Worm (Caenorhabditis elegans) whole organism, L4 larva: ENCODE results near the gene B0250.18.

Experiments used
- D1046.2 ChIP-seq: fragments of 200-800 bp; sonication (Bioruptor generic); IDR thresholded peaks from 2 replicates; pipeline ENCODE4 v1.3.6; 2022; ENCODE audit warnings: missing genetic modification characterization, missing compliant biosample characterization
- F26F4.8 ChIP-seq: fragments of 200-800 bp; sonication (Bioruptor generic); conservative IDR thresholded peaks from 2 replicates; pipeline ENCODE4 v1.3.6; 2022; ENCODE audit warnings: missing genetic modification characterization, missing compliant biosample characterization
- F44E2.7 ChIP-seq: fragments of 200-800 bp; sonication (Bioruptor generic); IDR thresholded peaks from 2 replicates; pipeline ENCODE4 v2.1.2; 2022; ENCODE audit warnings: missing genetic modification characterization, missing compliant biosample characterization
- F49E8.2 ChIP-seq: sonication (generic microtip); optimal IDR thresholded peaks from 2 replicates; lab custom pipeline; 2016; ENCODE audit warnings: missing compliant biosample characterization, mild to moderate bottlenecking, missing genetic modification characterization, borderline replicate concordance
- R02D3.7 ChIP-seq: fragments of 150-350 bp; sonication (generic microtip); optimal IDR thresholded peaks from 3 replicates; lab custom pipeline; 2014; ENCODE audit warnings: missing biosample characterization, missing genetic modification characterization
- aha-1 ChIP-seq: fragments of 150-350 bp; peaks from one replicate; lab custom pipeline; 2014; ENCODE audit warnings: missing biosample characterization, missing genetic modification characterization
- arid-1 ChIP-seq: fragments of 200-800 bp; sonication (Bioruptor generic); conservative IDR thresholded peaks from 2 replicates; pipeline ENCODE4 v1.3.6; 2022; ENCODE audit warnings: missing genetic modification reagents, missing genetic modification characterization, missing compliant biosample characterization
- ceh-20 ChIP-seq: fragments of 200-800 bp; sonication (Bioruptor generic); IDR thresholded peaks from 2 replicates; pipeline ENCODE4 v1.3.6; 2022; ENCODE audit warnings: missing genetic modification reagents, missing genetic modification characterization, missing compliant biosample characterization
- ceh-62 ChIP-seq: sonication (generic microtip); optimal IDR thresholded peaks from 2 replicates; lab custom pipeline; 2017; ENCODE audit warnings: missing biosample characterization, missing genetic modification characterization
- cey-2 ChIP-seq: sonication (generic microtip); optimal IDR thresholded peaks from 3 replicates; lab custom pipeline; 2017; ENCODE audit warnings: missing genetic modification characterization, mild to moderate bottlenecking, missing compliant biosample characterization, antibody characterized with exemption, borderline replicate concordance; ENCODE audit not compliant: insufficient read depth
- dve-1 ChIP-seq: sonication (generic microtip); optimal IDR thresholded peaks from 2 replicates; lab custom pipeline; 2017; ENCODE audit warnings: antibody characterized with exemption, mild to moderate bottlenecking, missing genetic modification characterization, missing compliant biosample characterization; ENCODE audit not compliant: insufficient read depth
- hif-1 ChIP-seq, 2 experiments: sonication (generic microtip); optimal IDR thresholded peaks; 2 replicates each; lab custom pipeline; 2016 to 2017; ENCODE audit warnings: missing compliant biosample characterization in 2 of 2, missing genetic modification characterization in 2 of 2, missing genetic modification reagents in 2 of 2, missing genotype in 2 of 2, mild to moderate bottlenecking in 1 of 2
- hlh-11 ChIP-seq: fragments of 200-800 bp; sonication (Bioruptor generic); optimal IDR thresholded peaks from 2 replicates; lab custom pipeline; 2018; ENCODE audit warnings: mild to moderate bottlenecking, missing genetic modification characterization, missing compliant biosample characterization
- lin-1 ChIP-seq: fragments of 200-800 bp; sonication (Bioruptor generic); IDR thresholded peaks from 2 replicates; pipeline ENCODE4 v1.3.6; 2022; ENCODE audit warnings: missing genetic modification reagents, missing genetic modification characterization, missing compliant biosample characterization
- lsy-2 ChIP-seq, 2 experiments: fragments of 150-350 bp in 1 of 2; sonication (generic microtip) in 1 of 2; optimal IDR thresholded peaks; 2 replicates each; lab custom pipeline; 2014 to 2017; ENCODE audit warnings: missing biosample characterization in 2 of 2, missing genetic modification characterization in 2 of 2
- madf-5 ChIP-seq, 2 experiments: fragments of 200-800 bp; sonication (Bioruptor generic); IDR thresholded peaks; 2 replicates each; pipeline ENCODE4 v1.3.6; 2022; ENCODE audit warnings: missing compliant biosample characterization in 2 of 2, missing genetic modification characterization in 2 of 2
- madf-9 ChIP-seq: fragments of 200-800 bp; sonication (Bioruptor generic); conservative IDR thresholded peaks from 2 replicates; pipeline ENCODE4 v1.3.6; 2022; ENCODE audit warnings: missing genetic modification reagents, missing genetic modification characterization, missing compliant biosample characterization
- mdl-1 ChIP-seq, 2 experiments: fragments of 150-350 bp in 1 of 2; sonication (generic microtip) in 1 of 2; optimal IDR thresholded peaks; 2 replicates each; lab custom pipeline; 2014 to 2017; ENCODE audit warnings: missing biosample characterization in 2 of 2, missing genetic modification characterization in 2 of 2
- nhr-111 ChIP-seq: fragments of 200-800 bp; sonication (Bioruptor generic); optimal IDR thresholded peaks from 2 replicates; lab custom pipeline; 2018; ENCODE audit warnings: mild to moderate bottlenecking, missing genetic modification characterization, missing compliant biosample characterization
- pha-4 ChIP-seq, 2 experiments: fragments of 150-350 bp in 1 of 2; fragments of 200-800 bp in 1 of 2; sonication (Bioruptor generic) in 1 of 2; IDR thresholded peaks in 1 of 2; optimal IDR thresholded peaks in 1 of 2; 2 replicates each; pipeline versions ENCODE4 v1.3.6 to Lab custom; 2014 to 2022; ENCODE audit warnings: missing genetic modification characterization in 2 of 2, missing genetic modification reagents in 2 of 2, missing biosample characterization in 1 of 2, missing compliant biosample characterization in 1 of 2
- snpc-1.2 ChIP-seq: fragments of 200-800 bp; sonication (Bioruptor generic); IDR thresholded peaks from 2 replicates; pipeline ENCODE4 v1.3.6; 2022; ENCODE audit warnings: missing genetic modification reagents, missing genetic modification characterization, missing compliant biosample characterization
- tra-1 ChIP-seq: fragments of 200-800 bp; sonication (Bioruptor generic); IDR thresholded peaks from 2 replicates; pipeline ENCODE4 v1.3.6; 2022; ENCODE audit warnings: missing genetic modification reagents, missing genetic modification characterization, missing compliant biosample characterization
- unc-130 ChIP-seq: sonication (generic microtip); optimal IDR thresholded peaks from 2 replicates; lab custom pipeline; 2016; ENCODE audit warnings: missing genetic modification reagents, missing genetic modification characterization, missing compliant biosample characterization
- unc-62 ChIP-seq, 3 experiments: fragments of 150-350 bp in 1 of 3; sonication (generic microtip); optimal IDR thresholded peaks in 2 of 3; peaks in 1 of 3; 1 replicate in 1 of 3; 2 replicates in 2 of 3; lab custom pipeline; 2014 to 2017; ENCODE audit warnings: missing biosample characterization in 3 of 3, missing genetic modification characterization in 3 of 3, missing genetic modification reagents in 3 of 3, missing genotype in 1 of 3
- zag-1 ChIP-seq: fragments of 150-350 bp; optimal IDR thresholded peaks from 2 replicates; lab custom pipeline; 2014; ENCODE audit warnings: missing biosample characterization, missing genetic modification characterization
- zfp-3 ChIP-seq: fragments of 200-800 bp; sonication (Bioruptor generic); conservative IDR thresholded peaks from 2 replicates; pipeline ENCODE4 v1.3.6; 2022; ENCODE audit warnings: missing genetic modification reagents, missing genetic modification characterization, missing compliant biosample characterization
- ztf-11 ChIP-seq: fragments of 150-350 bp; optimal IDR thresholded peaks from 2 replicates; lab custom pipeline; 2014; ENCODE audit warnings: missing biosample characterization, missing genetic modification characterization

Gene B0250.18

ce11 chrV:20479013-20479739 is 18.5 kb upstream of the B0250.18 start, which contains the start of the genes calf-1 and rpl-2 (continued):
- TF ChIP-seq snpc-1.2 (GFP tag; lab: Robert Waterston, UW) (no peak), ceh-20 (GFP tag; lab: Robert Waterston, UW) (no peak), hif-1 (tag; optimal IDR thresholded peaks at IDR 0.05; lab: Kevin White, UChicago) (peak in 1 of 2 experiments; percentile 43), nhr-111 (GFP tag; lab: Kevin White, UChicago) (no peak)
- TF ChIP-seq, all 104 proteins: peak for 19

ce11 chrV:20476981-20477380 is 16.3 kb upstream of the B0250.18 start:
- TF ChIP-seq lsy-2 (tag; optimal IDR thresholded peaks at IDR 0.05; lab: Kevin White, UChicago) (peak in 1 of 2 experiments; percentile 50), tra-1 (GFP tag; lab: Robert Waterston, UW) (no peak)

DNA sequence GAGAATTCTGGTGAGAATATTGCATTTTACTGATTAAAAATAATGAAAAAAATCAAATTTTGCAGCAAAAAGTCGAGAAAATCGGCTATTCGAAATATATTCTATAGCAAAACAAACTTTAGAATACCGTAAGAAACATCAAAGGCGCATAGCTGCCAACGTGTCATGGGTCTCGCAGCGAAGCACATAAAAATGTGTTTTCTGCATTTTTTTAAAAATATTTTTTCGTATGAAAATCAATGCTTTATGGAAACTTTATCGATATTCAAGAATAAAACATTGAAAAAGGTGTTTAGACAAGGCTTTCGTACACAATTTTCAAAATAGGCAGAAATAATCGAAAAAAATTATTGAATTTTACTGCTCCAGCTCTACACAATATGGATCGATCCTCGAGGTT is 15.8 kb upstream of the B0250.18 start:
- TF ChIP-seq pha-4 (GFP tag; IDR thresholded peaks at IDR 0.05; lab: Robert Waterston, UW) (no peak), pha-4 (tag; optimal IDR thresholded peaks at IDR 0.05; lab: Kevin White, UChicago) (no peak), mdl-1 (tag; optimal IDR thresholded peaks at IDR 0.05; lab: Kevin White, UChicago) (no peak), F49E8.2 (no peak), arid-1 (no peak), madf-9 (GFP tag; lab: Robert Waterston, UW) (no peak), madf-5 (GFP tag; IDR thresholded peaks at IDR 0.05; lab: Robert Waterston, UW) (no peak), unc-130 (peak; percentile 15), nhr-111 (GFP tag; lab: Kevin White, UChicago) (no peak), cey-2 (no peak)

- no peak for TF ChIP-seq ceh-62
- TF ChIP-seq zfp-3 (GFP tag; lab: Robert Waterston, UW) = no peak
Observed at ce11 chrV:20475830-20476229, 15.1 kb upstream of the B0250.18 start, which contains the start of gene B0250.7. Gene B0250.7 (minus strand): TSS chrV:20476061.

DNA sequence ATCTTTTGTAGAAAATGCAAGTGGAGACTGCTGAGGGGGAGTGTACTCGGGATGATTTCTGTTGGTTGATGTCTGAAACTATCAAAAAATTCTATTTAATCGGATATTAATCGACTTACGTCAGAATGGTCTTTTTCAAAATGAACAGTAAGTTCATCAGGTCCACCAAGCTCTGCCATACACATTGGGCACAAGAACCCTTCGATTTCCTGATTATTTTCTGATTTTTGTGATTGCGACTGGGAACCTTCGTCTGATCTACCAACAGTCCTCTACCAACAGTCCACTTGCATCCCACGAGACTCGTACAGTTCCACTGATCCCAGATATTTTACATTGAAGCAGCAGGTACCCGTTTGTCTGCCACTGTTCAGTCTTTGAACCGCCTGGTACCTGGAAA is 14.3 kb upstream of the B0250.18 start:
- TF ChIP-seq hlh-11 (tag; lab: Kevin White, UChicago) (no peak), aha-1 (tag; lab: Kevin White, UChicago) (peak; percentile 92), unc-62 (GFP tag; optimal IDR thresholded peaks at IDR 0.05 in 1 of 2; lab: Kevin White, UChicago) (no peak), unc-62 (tag; optimal IDR thresholded peaks at IDR 0.05; lab: Kevin White, UChicago) (no peak), zag-1 (no peak), R02D3.7 (tag; lab: Kevin White, UChicago) (no peak), F44E2.7 (GFP tag; lab: Robert Waterston, UW) (0 out of 2 replicates have a peak, but pooled peaks have one; percentile 43)
- TF ChIP-seq, all 104 proteins: peak for 2

- TF ChIP-seq pha-4 (GFP tag; IDR thresholded peaks at IDR 0.05; lab: Robert Waterston, UW) = no peak
- no peak for TF ChIP-seq pha-4 (tag; optimal IDR thresholded peaks at IDR 0.05; lab: Kevin White, UChicago)
- no peak for TF ChIP-seq F26F4.8
- no peak for TF ChIP-seq ztf-11
- no peak for TF ChIP-seq D1046.2
- no peak for TF ChIP-seq snpc-1.2 (GFP tag; lab: Robert Waterston, UW)
- TF ChIP-seq dve-1 (tag; lab: Kevin White, UChicago) = no peak
- TF ChIP-seq lin-1 (GFP tag; lab: Robert Waterston, UW) = no peak
Observed at ce11 chrV:20470385-20470784, 9.7 kb upstream of the B0250.18 start, which contains the start of gene B0250.8. Gene B0250.8 (minus strand): TSS chrV:20470485.
